Worm (Caenorhabditis elegans) whole organism, young adult: ENCODE measurements around the gene jnk-1.

ENCODE experiments used
- B0261.1 ChIP-seq: sonication (generic microtip); optimal IDR thresholded peaks from 2 replicates; lab custom pipeline; 2016; ENCODE audit warnings: mild to moderate bottlenecking, missing genetic modification characterization, moderate library complexity, missing compliant biosample characterization
- B0336.3 ChIP-seq: fragments of 200-800 bp; sonication (Bioruptor generic); IDR thresholded peaks from 2 replicates; pipeline ENCODE4 v1.3.6; 2022; ENCODE audit warnings: missing genetic modification characterization, missing compliant biosample characterization
- C06A6.2 ChIP-seq: fragments of 200-800 bp; sonication (Bioruptor generic); conservative IDR thresholded peaks from 2 replicates; pipeline ENCODE4 v1.3.6; 2022; ENCODE audit warnings: missing genetic modification characterization, missing compliant biosample characterization
- D2030.7 ChIP-seq: fragments of 200-800 bp; sonication (Bioruptor generic); IDR thresholded peaks from 2 replicates; pipeline ENCODE4 v1.3.6; 2022; ENCODE audit warnings: missing genetic modification reagents, missing genetic modification characterization, missing compliant biosample characterization
- F49E8.2 ChIP-seq: sonication (generic microtip); optimal IDR thresholded peaks from 3 replicates; lab custom pipeline; 2017; ENCODE audit warnings: missing genetic modification characterization, mild to moderate bottlenecking, missing compliant biosample characterization, antibody characterized with exemption, moderate library complexity; ENCODE audit not compliant: insufficient read depth
- F55B11.4 ChIP-seq: sonication (generic microtip); optimal IDR thresholded peaks from 2 replicates; lab custom pipeline; 2016; ENCODE audit warnings: missing compliant biosample characterization, missing genetic modification characterization, borderline replicate concordance; ENCODE audit not compliant: insufficient read depth
- K12H6.12 ChIP-seq: fragments of 200-800 bp; sonication (Bioruptor generic); optimal IDR thresholded peaks from 2 replicates; lab custom pipeline; 2018; ENCODE audit warnings: mild to moderate bottlenecking, missing genetic modification characterization, missing compliant biosample characterization
- Y53F4B.3 ChIP-seq: fragments of 200-800 bp; sonication (Bioruptor generic); IDR thresholded peaks from 2 replicates; pipeline ENCODE4 v1.3.6; 2022; ENCODE audit warnings: missing genetic modification reagents, missing genetic modification characterization, missing compliant biosample characterization
- Y53G8AR.9 ChIP-seq: fragments of 200-800 bp; sonication (Bioruptor generic); conservative IDR thresholded peaks from 2 replicates; pipeline ENCODE4 v1.3.6; 2022; ENCODE audit warnings: missing genetic modification reagents, missing genetic modification characterization, missing compliant biosample characterization
- Y95B8A.8 ChIP-seq: fragments of 200-800 bp; sonication (Bioruptor generic); IDR thresholded peaks from 2 replicates; pipeline ENCODE4 v1.3.6; 2022; ENCODE audit warnings: missing genetic modification reagents, missing genetic modification characterization, missing compliant biosample characterization
- attf-5 ChIP-seq: fragments of 200-800 bp; sonication (Bioruptor generic); optimal IDR thresholded peaks from 2 replicates; lab custom pipeline; 2018; ENCODE audit warnings: mild to moderate bottlenecking, missing genetic modification characterization, missing compliant biosample characterization
- attf-6 ChIP-seq: fragments of 200-800 bp; sonication (Bioruptor generic); IDR thresholded peaks from 2 replicates; pipeline ENCODE4 v1.3.6; 2022; ENCODE audit warnings: missing genetic modification reagents, missing genetic modification characterization, missing compliant biosample characterization
- bed-1 ChIP-seq: fragments of 200-800 bp; sonication (Bioruptor generic); IDR thresholded peaks from 2 replicates; pipeline ENCODE4 v1.3.6; 2022; ENCODE audit warnings: missing genetic modification reagents, missing genetic modification characterization, missing compliant biosample characterization
- bed-2 ChIP-seq: fragments of 200-800 bp; sonication (Bioruptor generic); IDR thresholded peaks from 2 replicates; pipeline ENCODE4 v1.3.6; 2022; ENCODE audit warnings: missing genetic modification reagents, missing genetic modification characterization, missing compliant biosample characterization
- ccch-3 ChIP-seq: fragments of 200-800 bp; sonication (Bioruptor generic); optimal IDR thresholded peaks from 2 replicates; lab custom pipeline; 2018; ENCODE audit warnings: mild to moderate bottlenecking, missing genetic modification characterization, missing compliant biosample characterization
- ceh-100 ChIP-seq: fragments of 200-800 bp; sonication (Bioruptor generic); IDR thresholded peaks from 2 replicates; pipeline ENCODE4 v1.3.6; 2022; ENCODE audit warnings: missing genetic modification reagents, missing genetic modification characterization, missing compliant biosample characterization
- ceh-27 ChIP-seq: fragments of 200-800 bp; sonication (Bioruptor generic); optimal IDR thresholded peaks from 2 replicates; lab custom pipeline; 2018; ENCODE audit warnings: mild to moderate bottlenecking, missing genetic modification characterization, moderate library complexity, missing compliant biosample characterization
- dpff-1 ChIP-seq: sonication (generic microtip); optimal IDR thresholded peaks from 2 replicates; lab custom pipeline; 2017; ENCODE audit warnings: mild to moderate bottlenecking, missing genetic modification characterization, missing compliant biosample characterization
- dpl-1 ChIP-seq: fragments of 150-350 bp; optimal IDR thresholded peaks from 2 replicates; lab custom pipeline; 2014; ENCODE audit warnings: missing biosample characterization, missing genetic modification reagents, missing genetic modification characterization
- egl-18 ChIP-seq: fragments of 200-800 bp; sonication (Bioruptor generic); IDR thresholded peaks from 2 replicates; pipeline ENCODE4 v1.3.6; 2022; ENCODE audit warnings: missing genetic modification reagents, missing genetic modification characterization, missing compliant biosample characterization
- fkh-3 ChIP-seq: sonication (generic microtip); optimal IDR thresholded peaks from 2 replicates; lab custom pipeline; 2016; ENCODE audit warnings: mild to moderate bottlenecking, missing genetic modification characterization, missing compliant biosample characterization
- him-1 ChIP-seq: sonication (generic microtip); optimal IDR thresholded peaks from 2 replicates; lab custom pipeline; 2016; ENCODE audit warnings: missing genotype, missing genetic modification reagents, missing genetic modification characterization, missing compliant biosample characterization
- hlh-26 ChIP-seq: fragments of 200-800 bp; sonication (Bioruptor generic); conservative IDR thresholded peaks from 2 replicates; pipeline ENCODE4 v1.3.6; 2022; ENCODE audit warnings: missing genetic modification reagents, missing genetic modification characterization, missing compliant biosample characterization
- hmg-20 ChIP-seq: fragments of 200-800 bp; sonication (Bioruptor generic); IDR thresholded peaks from 2 replicates; pipeline ENCODE4 v1.3.6; 2022; ENCODE audit warnings: missing genetic modification reagents, missing genetic modification characterization, missing compliant biosample characterization
- let-526 ChIP-seq: fragments of 200-800 bp; sonication (Bioruptor generic); IDR thresholded peaks from 2 replicates; pipeline ENCODE4 v1.3.6; 2022; ENCODE audit warnings: missing genetic modification reagents, missing genetic modification characterization, missing compliant biosample characterization
- let-607 ChIP-seq, 2 experiments: fragments of 200-800 bp in 1 of 2; sonication (Bioruptor generic) in 1 of 2; sonication (generic microtip) in 1 of 2; optimal IDR thresholded peaks; 2 replicates each; lab custom pipeline; 2016 to 2018; ENCODE audit warnings: mild to moderate bottlenecking in 2 of 2, missing compliant biosample characterization in 2 of 2, missing genetic modification characterization in 2 of 2, moderate library complexity in 2 of 2, missing genotype in 1 of 2
- lin-35 ChIP-seq, 3 experiments: fragments of 150-350 bp in 2 of 3; sonication (generic microtip) in 1 of 3; optimal IDR thresholded peaks; 2 replicates each; lab custom pipeline; 2014 to 2018; ENCODE audit warnings: missing biosample characterization in 3 of 3, missing genetic modification characterization in 3 of 3, missing genetic modification reagents in 3 of 3
- nfya-1 ChIP-seq: sonication (generic microtip); optimal IDR thresholded peaks from 2 replicates; lab custom pipeline; 2017; ENCODE audit warnings: antibody characterized with exemption, missing compliant biosample characterization, missing genetic modification characterization, borderline replicate concordance; ENCODE audit not compliant: insufficient read depth
- nfya-2 ChIP-seq: fragments of 200-800 bp; sonication (Bioruptor generic); IDR thresholded peaks from 2 replicates; pipeline ENCODE4 v1.3.6; 2022; ENCODE audit warnings: missing genetic modification reagents, missing genetic modification characterization, missing compliant biosample characterization
- nfyb-1 ChIP-seq: fragments of 200-800 bp; sonication (Bioruptor generic); IDR thresholded peaks from 2 replicates; pipeline ENCODE4 v1.3.6; 2022; ENCODE audit warnings: missing genetic modification reagents, missing genetic modification characterization, missing compliant biosample characterization
- repo-1 ChIP-seq: sonication (generic microtip); optimal IDR thresholded peaks from 2 replicates; lab custom pipeline; 2017; ENCODE audit warnings: mild to moderate bottlenecking, missing genetic modification characterization, missing compliant biosample characterization
- sea-2 ChIP-seq: fragments of 200-800 bp; sonication (Bioruptor generic); IDR thresholded peaks from 2 replicates; pipeline ENCODE4 v1.3.6; 2022; ENCODE audit warnings: missing genetic modification characterization, missing compliant biosample characterization
- snpc-4 ChIP-seq, 5 experiments: fragments of 150-350 bp in 1 of 5; sonication (generic microtip) in 4 of 5; optimal IDR thresholded peaks; 2 replicates each; lab custom pipeline; 2014 to 2018; ENCODE audit warnings: missing genetic modification characterization in 5 of 5, missing biosample characterization in 3 of 5, antibody characterized with exemption in 2 of 5, mild to moderate bottlenecking in 2 of 5, missing compliant biosample characterization in 2 of 5, missing genotype in 2 of 5, moderate library complexity in 2 of 5, missing genetic modification reagents in 1 of 5
- sptf-2 ChIP-seq: fragments of 200-800 bp; sonication (Bioruptor generic); optimal IDR thresholded peaks from 2 replicates; lab custom pipeline; 2018; ENCODE audit warnings: mild to moderate bottlenecking, missing genetic modification characterization, missing compliant biosample characterization
- tbx-9 ChIP-seq: sonication (generic microtip); optimal IDR thresholded peaks from 2 replicates; lab custom pipeline; 2016; ENCODE audit warnings: borderline replicate concordance, missing genetic modification characterization, inconsistent platforms, missing compliant biosample characterization
- xnd-1 ChIP-seq: sonication (generic microtip); optimal IDR thresholded peaks from 2 replicates; lab custom pipeline; 2016; ENCODE audit warnings: missing genotype, missing genetic modification reagents, missing genetic modification characterization, missing compliant biosample characterization
- ztf-26 ChIP-seq: sonication (generic microtip); optimal IDR thresholded peaks from 2 replicates; lab custom pipeline; 2017; ENCODE audit warnings: missing genetic modification characterization, missing compliant biosample characterization
- ztf-28 ChIP-seq: fragments of 200-800 bp; sonication (Bioruptor generic); IDR thresholded peaks from 2 replicates; pipeline ENCODE4 v1.3.6; 2022; ENCODE audit warnings: missing genetic modification reagents, missing genetic modification characterization, missing compliant biosample characterization

jnk-1 gene

ce11 chrIV:6925520-6925919 lies 31.9 kb upstream of the jnk-1 start:
- TF ChIP-seq F55B11.4 (tag; lab: Kevin White, UChicago) (no peak), snpc-4 (GFP tag; optimal IDR thresholded peaks at IDR 0.05; lab: Kevin White, UChicago) (no peak), snpc-4 (tag; optimal IDR thresholded peaks at IDR 0.05; lab: Kevin White, UChicago) (no peak), nfya-1 (tag; lab: Kevin White, UChicago) (no peak), attf-5 (GFP tag; lab: Kevin White, UChicago) (no peak), repo-1 (tag; lab: Kevin White, UChicago) (no peak), xnd-1 (tag; lab: Kevin White, UChicago) (no peak), let-526 (GFP tag; lab: Robert Waterston, UW) (no peak), him-1 (tag; lab: Kevin White, UChicago) (no peak), bed-2 (no peak), Y53G8AR.9 (GFP tag; lab: Robert Waterston, UW) (no peak), let-607 (tag; optimal IDR thresholded peaks at IDR 0.05; lab: Kevin White, UChicago) (no peak), nfya-2 (GFP tag; lab: Robert Waterston, UW) (no peak), ccch-3 (GFP tag; lab: Kevin White, UChicago) (no peak), F49E8.2 (tag; lab: Kevin White, UChicago) (no peak), hmg-20 (GFP tag; lab: Robert Waterston, UW) (no peak), fkh-3 (no peak), ztf-26 (tag; lab: Kevin White, UChicago) (no peak)

- TF ChIP-seq Y95B8A.8 (GFP tag; lab: Robert Waterston, UW) = no peak
These were observed 29.0 kb upstream of the jnk-1 start, which contains the start of gene cest-6 for ce11 chrIV:6928417-6928816. cest-6 (minus strand) TSS chrIV:6928517.

- TF ChIP-seq nfyb-1 (GFP tag; lab: Robert Waterston, UW) (no peak), ceh-27 (GFP tag; lab: Kevin White, UChicago) (no peak), Y53F4B.3 (GFP tag; lab: Robert Waterston, UW) (no peak), bed-1 (no peak), lin-35 (GFP tag; optimal IDR thresholded peaks at IDR 0.05; lab: Kevin White, UChicago) (no peak), sea-2 (GFP tag; lab: Robert Waterston, UW) (no peak), nfya-2 (GFP tag; lab: Robert Waterston, UW) (no peak), F55B11.4 (tag; lab: Kevin White, UChicago) (no peak), D2030.7 (GFP tag; lab: Robert Waterston, UW) (no peak)
- TF ChIP-seq, all 124 proteins: peak for 0
These were observed 19.9 kb upstream of the jnk-1 start, which contains the start of gene npr-12 for ce11 chrIV:6937548-6937947. npr-12 (minus strand) TSS chrIV:6937648.

ce11 chrIV:6941101-6941500 lies 16.3 kb upstream of the jnk-1 start:
- TF ChIP-seq sptf-2 (no peak), dpl-1 (no peak), ztf-28 (GFP tag; lab: Robert Waterston, UW) (no peak), K12H6.12 (tag; lab: Kevin White, UChicago) (no peak), dpff-1 (no peak), C06A6.2 (GFP tag; lab: Robert Waterston, UW) (no peak), B0261.1 (tag; lab: Kevin White, UChicago) (no peak), ceh-100 (GFP tag; lab: Robert Waterston, UW) (no peak), B0336.3 (GFP tag; lab: Robert Waterston, UW) (no peak), nfya-1 (tag; lab: Kevin White, UChicago) (no peak), egl-18 (no peak), hlh-26 (GFP tag; lab: Robert Waterston, UW) (no peak), attf-6 (no peak), tbx-9 (tag; lab: Kevin White, UChicago) (no peak)
